Fruit fly (Drosophila melanogaster) whole organism, pupa: Measurements from ENCODE around the gene promL.

Experiments
- CG12605 ChIP-seq: fragments of 200-800 bp; sonication (Bioruptor generic); IDR thresholded peaks from 2 replicates; pipeline ENCODE4 v1.3.6; 2022; ENCODE audit warnings: missing biosample characterization, missing genetic modification characterization
- CG14655 ChIP-seq: fragments of 200-800 bp; sonication (Bioruptor generic); optimal IDR thresholded peaks from 3 replicates; lab custom pipeline; 2017; ENCODE audit warnings: mild to moderate bottlenecking, missing biosample characterization, missing genetic modification reagents, missing genetic modification characterization
- CG32121 ChIP-seq: fragments of 200-800 bp; sonication (Bioruptor generic); IDR thresholded peaks from 2 replicates; pipeline ENCODE4 v1.3.6; 2022; ENCODE audit warnings: missing biosample characterization, missing genetic modification characterization
- CG8159 ChIP-seq: fragments of 200-800 bp; sonication (Bioruptor generic); optimal IDR thresholded peaks from 3 replicates; lab custom pipeline; 2018; ENCODE audit warnings: missing biosample characterization, mild to moderate bottlenecking, missing genetic modification characterization, moderate library complexity
- D1 ChIP-seq: fragments of 200-800 bp; sonication (Bioruptor generic); optimal IDR thresholded peaks from 2 replicates; lab custom pipeline; 2018; ENCODE audit warnings: missing biosample characterization, mild to moderate bottlenecking, missing genetic modification characterization, moderate library complexity
- EcR ChIP-seq: fragments of 200-800 bp; sonication (Bioruptor generic); optimal IDR thresholded peaks from 3 replicates; lab custom pipeline; 2019; ENCODE audit warnings: missing biosample characterization, missing genetic modification characterization, mild to moderate bottlenecking, moderate library complexity, missing genetic modification reagents
- Snoo ChIP-seq: fragments of 200-800 bp; sonication (Bioruptor generic); optimal IDR thresholded peaks from 3 replicates; lab custom pipeline; 2017; ENCODE audit warnings: missing biosample characterization, mild to moderate bottlenecking, missing genetic modification characterization, inconsistent platforms
- gl ChIP-seq: fragments of 200-800 bp; sonication (Bioruptor generic); optimal IDR thresholded peaks from 2 replicates; lab custom pipeline; 2018; ENCODE audit warnings: missing biosample characterization, mild to moderate bottlenecking, missing genetic modification characterization

DNA sequence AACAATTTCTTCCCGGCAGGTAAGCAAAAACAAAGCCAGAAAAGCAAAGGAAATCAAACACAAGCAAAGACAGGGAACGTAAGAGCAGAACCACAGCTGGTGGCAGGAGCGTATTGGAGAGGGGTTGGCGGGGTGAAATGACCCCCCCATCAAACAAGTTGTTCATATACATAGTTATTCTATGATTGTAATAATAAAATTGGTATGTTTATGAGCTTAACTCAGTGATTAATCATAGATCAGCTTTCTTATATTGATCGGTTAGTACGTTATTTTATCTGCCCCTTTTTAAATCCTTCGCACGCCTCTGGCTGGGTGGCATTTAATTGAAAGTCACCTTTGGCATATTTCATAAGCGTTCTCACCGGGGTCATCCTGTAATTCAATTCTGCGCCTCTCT is 54.1 kb downstream of the promL start:
- TF ChIP-seq CG8159 (tag; lab: Kevin White, UChicago) (peak; percentile 68), Snoo (tag; lab: Kevin White, UChicago) (peak; percentile 4), CG14655 (GFP tag; lab: Kevin White, UChicago) (peak; percentile 50), CG12605 (no peak), CG32121 (no peak), gl (tag; lab: Kevin White, UChicago) (no peak), D1 (tag; lab: Kevin White, UChicago) (no peak), EcR (peak; percentile 37)
